Worm (Caenorhabditis elegans) whole organism, early embryonic: ENCODE results near the gene F26C11.3.

Source experiments
- B0310.2 ChIP-seq: sonication (generic microtip); optimal IDR thresholded peaks from 2 replicates; lab custom pipeline; 2016; ENCODE audit warnings: mild to moderate bottlenecking, missing genetic modification characterization, missing compliant biosample characterization
- F13C5.2 ChIP-seq: sonication (generic microtip); optimal IDR thresholded peaks from 2 replicates; lab custom pipeline; 2017; ENCODE audit warnings: mild to moderate bottlenecking, missing genetic modification characterization, inconsistent platforms, missing compliant biosample characterization
- aly-1 ChIP-seq: sonication (generic microtip); optimal IDR thresholded peaks from 2 replicates; lab custom pipeline; 2016; ENCODE audit warnings: missing genetic modification characterization, missing compliant biosample characterization
- ama-1 ChIP-seq: fragments of 150-350 bp; optimal IDR thresholded peaks from 2 replicates; lab custom pipeline; 2014
- ceh-13 ChIP-seq: fragments of 200-800 bp; sonication (Bioruptor generic); optimal IDR thresholded peaks from 2 replicates; lab custom pipeline; 2018; ENCODE audit warnings: mild to moderate bottlenecking, missing genetic modification characterization, missing compliant biosample characterization
- ceh-36 ChIP-seq: sonication (generic microtip); optimal IDR thresholded peaks from 2 replicates; lab custom pipeline; 2016; ENCODE audit warnings: missing genetic modification characterization, inconsistent platforms, missing compliant biosample characterization
- ets-7 ChIP-seq: sonication (generic microtip); optimal IDR thresholded peaks from 2 replicates; lab custom pipeline; 2016; ENCODE audit warnings: missing genotype, missing genetic modification characterization, missing compliant biosample characterization
- flt-1 ChIP-seq: fragments of 200-800 bp; sonication (Bioruptor generic); IDR thresholded peaks from 2 replicates; pipeline ENCODE4 v1.3.6; 2022; ENCODE audit warnings: missing genetic modification characterization, missing compliant biosample characterization
- hmbx-1 ChIP-seq: sonication (generic microtip); optimal IDR thresholded peaks from 2 replicates; lab custom pipeline; 2016; ENCODE audit warnings: mild to moderate bottlenecking, missing genetic modification characterization, missing compliant biosample characterization
- hmg-4 ChIP-seq: fragments of 200-800 bp; sonication (Bioruptor generic); optimal IDR thresholded peaks from 2 replicates; lab custom pipeline; 2018; ENCODE audit warnings: mild to moderate bottlenecking, missing genetic modification characterization, missing compliant biosample characterization
- hnd-1 ChIP-seq: sonication (generic microtip); optimal IDR thresholded peaks from 2 replicates; lab custom pipeline; 2016; ENCODE audit warnings: missing genetic modification characterization, missing compliant biosample characterization
- pes-1 ChIP-seq: fragments of 200-800 bp; sonication (Bioruptor generic); IDR thresholded peaks from 2 replicates; pipeline ENCODE4 v1.3.6; 2022; ENCODE audit warnings: missing genetic modification reagents, missing genetic modification characterization, missing compliant biosample characterization
- sea-1 ChIP-seq: fragments of 200-800 bp; sonication (Bioruptor generic); conservative IDR thresholded peaks from 2 replicates; pipeline ENCODE4 v1.3.6; 2022; ENCODE audit warnings: missing genetic modification characterization, missing compliant biosample characterization
- tra-4 ChIP-seq: sonication (generic microtip); optimal IDR thresholded peaks from 2 replicates; lab custom pipeline; 2017; ENCODE audit warnings: missing genetic modification characterization, missing compliant biosample characterization

DNA sequence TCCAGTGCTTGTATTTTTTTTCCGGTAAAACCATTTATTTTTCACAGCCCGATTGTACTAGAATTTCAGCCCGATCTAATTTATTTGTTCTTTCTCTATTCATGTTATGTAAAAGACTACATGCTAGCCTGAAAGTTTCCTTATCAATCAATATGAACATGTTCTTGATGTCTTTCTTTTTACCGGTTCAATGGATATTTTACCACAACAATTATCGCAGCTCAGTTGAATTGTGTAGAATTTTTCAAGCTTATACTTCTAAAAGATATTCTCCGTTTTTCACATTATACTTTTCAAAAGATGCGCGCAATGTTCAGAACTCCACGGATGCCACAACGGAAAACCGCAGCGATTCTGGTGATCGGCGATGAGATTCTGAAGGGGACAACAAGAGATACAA lies 28.9 kb upstream of the F26C11.3 start, which contains the start of gene flad-1:
- TF ChIP-seq B0310.2, result no peak
- no peak for TF ChIP-seq aly-1 (tag; lab: Kevin White, UChicago)
- TF ChIP-seq hnd-1, result no peak
- TF ChIP-seq ama-1, result no peak
- TF ChIP-seq hmbx-1, result no peak
- TF ChIP-seq flt-1 (GFP tag; lab: Robert Waterston, UW), result no peak
- TF ChIP-seq sea-1 (GFP tag; lab: Robert Waterston, UW), result no peak
- TF ChIP-seq ets-7 (tag; lab: Kevin White, UChicago), result no peak
- TF ChIP-seq F13C5.2 (tag; lab: Kevin White, UChicago), result no peak
- TF ChIP-seq ceh-13 (GFP tag; lab: Kevin White, UChicago), result no peak
- no peak for TF ChIP-seq ceh-36 (tag; lab: Kevin White, UChicago)
- TF ChIP-seq tra-4 (tag; lab: Kevin White, UChicago), result no peak
- TF ChIP-seq pes-1 (GFP tag; lab: Robert Waterston, UW), result no peak
- TF ChIP-seq hmg-4 (GFP tag; lab: Kevin White, UChicago), result no peak
